Fruit fly (Drosophila melanogaster) whole organism: ENCODE measurements around the gene CG14082.
A peak's percentile ranks its signal among the peaks of the same experiment; 100 is the strongest.

Experiments
- CG8478 ChIP-seq: fragments of >200 bp; optimal IDR thresholded peaks from 2 replicates; lab custom pipeline; 2018; ENCODE audit warnings: inconsistent platforms
- Dll ChIP-seq: fragments of >200 bp; optimal IDR thresholded peaks from 2 replicates; lab custom pipeline; 2017
- EcR ChIP-seq, 2 experiments: fragments of >200 bp; optimal IDR thresholded peaks; 2 replicates each; lab custom pipeline; 2017; ENCODE audit warnings: missing biosample characterization in 2 of 2, missing genetic modification characterization in 2 of 2, missing genetic modification reagents in 2 of 2
- pan ChIP-seq: fragments of >200 bp; optimal IDR thresholded peaks from 2 replicates; lab custom pipeline; 2017
- psq ChIP-seq: fragments of >200 bp; optimal IDR thresholded peaks from 2 replicates; lab custom pipeline; 2017
- usp ChIP-seq: fragments of >200 bp; optimal IDR thresholded peaks from 2 replicates; lab custom pipeline; 2017; ENCODE audit warnings: missing biosample characterization, missing genetic modification characterization, mixed read lengths

The CG14082 gene

DNA sequence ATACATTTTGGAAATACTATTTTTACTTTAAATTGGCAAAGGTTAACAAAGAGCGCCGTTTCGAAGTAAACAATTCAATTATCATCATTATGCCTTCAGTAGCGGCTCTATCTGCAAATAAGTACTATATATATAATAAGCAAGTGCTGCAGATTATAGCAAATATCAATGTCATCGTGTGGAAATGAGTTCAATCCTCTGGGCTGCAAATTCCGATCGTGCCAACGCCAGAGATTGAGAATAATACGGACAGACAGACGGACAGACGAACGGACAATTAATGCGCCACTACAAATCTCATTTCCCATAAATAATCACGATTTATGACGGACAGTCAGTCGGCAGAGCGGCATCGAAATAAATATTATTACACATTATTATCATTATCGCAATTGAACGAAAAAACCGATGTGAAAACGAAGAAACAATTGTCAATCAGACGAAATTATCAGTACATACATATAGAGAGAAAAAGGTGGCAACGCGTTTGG lies 35.5 kb upstream of the CG14082 start:
- TF ChIP-seq psq (lab: Kevin White, UChicago): no peak
- TF ChIP-seq CG8478 (lab: Kevin White, UChicago): no peak
- no peak for TF ChIP-seq pan (lab: Kevin White, UChicago)
- no peak for TF ChIP-seq EcR (GFP tag; optimal IDR thresholded peaks at IDR 0.05; lab: Kevin White, UChicago)
- TF ChIP-seq usp (GFP tag; lab: Kevin White, UChicago): no peak
- TF ChIP-seq Dll (lab: Kevin White, UChicago): no peak

DNA sequence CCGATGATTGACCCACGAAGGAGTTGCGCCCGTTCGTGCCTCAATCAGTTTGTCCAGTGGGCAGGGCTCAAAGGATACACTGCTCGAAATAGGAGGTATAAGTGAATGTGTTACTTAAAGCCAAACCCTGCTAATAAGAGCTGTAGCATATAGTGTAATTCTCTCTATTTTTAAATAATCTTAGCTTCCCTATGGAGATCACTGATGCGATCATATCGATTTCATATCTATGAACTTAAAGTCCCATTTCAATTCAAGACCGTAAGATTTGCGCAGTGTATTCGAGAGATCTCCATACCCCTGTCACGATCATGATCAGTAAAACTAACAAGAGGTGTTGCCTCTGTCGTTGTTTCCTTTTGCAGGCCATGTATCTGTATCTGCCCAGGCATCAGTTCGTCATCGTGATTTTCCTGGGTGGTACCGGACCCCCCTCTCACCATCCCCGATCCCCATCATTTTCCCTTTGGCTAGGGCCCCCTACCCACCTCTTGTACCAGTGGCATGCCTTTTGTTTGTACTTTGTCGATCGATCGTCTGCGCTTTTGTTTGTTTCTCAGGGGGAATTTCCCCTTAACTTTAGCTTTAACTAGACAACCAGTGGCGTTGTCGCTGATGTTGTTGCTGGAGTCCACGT lies 34.4 kb upstream of the CG14082 start:
- TF ChIP-seq usp (GFP tag; lab: Kevin White, UChicago): no peak
- TF ChIP-seq EcR (GFP tag; optimal IDR thresholded peaks at IDR 0.05; lab: Kevin White, UChicago): peak in 1 of 2 experiments; percentile 58

DNA sequence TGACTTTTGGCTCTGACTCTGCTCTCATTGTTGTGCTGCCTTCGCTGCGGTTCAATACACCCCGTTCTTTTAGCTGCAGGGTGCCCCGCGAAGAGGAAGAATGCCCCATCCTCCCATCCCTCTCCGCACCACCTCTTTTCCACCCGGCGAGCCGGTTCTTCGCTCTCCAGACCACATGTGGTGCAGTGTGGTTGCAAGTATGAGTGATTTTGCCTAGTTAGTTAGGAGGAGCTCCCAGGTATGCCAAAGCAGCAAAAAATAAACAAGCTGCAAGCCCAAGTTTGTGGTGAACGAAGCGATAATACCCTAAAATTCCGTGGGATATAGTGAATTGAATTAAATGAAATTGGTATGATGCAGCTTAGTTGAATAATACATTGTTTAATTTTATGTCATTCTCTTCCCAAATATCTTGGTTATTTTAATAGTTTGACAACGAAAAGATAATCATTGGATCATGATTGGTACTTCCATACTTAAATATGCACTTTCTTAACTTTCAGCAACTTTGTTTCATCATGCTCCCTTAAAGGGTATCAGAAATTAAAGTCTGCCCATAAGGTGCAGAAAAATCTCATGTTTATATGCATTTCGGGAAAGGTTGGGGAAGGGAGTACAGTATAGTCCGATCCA lies 33.5 kb upstream of the CG14082 start:
- TF ChIP-seq CG8478 (lab: Kevin White, UChicago) (no peak), pan (lab: Kevin White, UChicago) (peak; percentile 88), psq (lab: Kevin White, UChicago) (no peak), EcR (GFP tag; optimal IDR thresholded peaks at IDR 0.05; lab: Kevin White, UChicago) (peak; percentile 71 to 95), usp (GFP tag; lab: Kevin White, UChicago) (no peak), Dll (lab: Kevin White, UChicago) (no peak)

DNA sequence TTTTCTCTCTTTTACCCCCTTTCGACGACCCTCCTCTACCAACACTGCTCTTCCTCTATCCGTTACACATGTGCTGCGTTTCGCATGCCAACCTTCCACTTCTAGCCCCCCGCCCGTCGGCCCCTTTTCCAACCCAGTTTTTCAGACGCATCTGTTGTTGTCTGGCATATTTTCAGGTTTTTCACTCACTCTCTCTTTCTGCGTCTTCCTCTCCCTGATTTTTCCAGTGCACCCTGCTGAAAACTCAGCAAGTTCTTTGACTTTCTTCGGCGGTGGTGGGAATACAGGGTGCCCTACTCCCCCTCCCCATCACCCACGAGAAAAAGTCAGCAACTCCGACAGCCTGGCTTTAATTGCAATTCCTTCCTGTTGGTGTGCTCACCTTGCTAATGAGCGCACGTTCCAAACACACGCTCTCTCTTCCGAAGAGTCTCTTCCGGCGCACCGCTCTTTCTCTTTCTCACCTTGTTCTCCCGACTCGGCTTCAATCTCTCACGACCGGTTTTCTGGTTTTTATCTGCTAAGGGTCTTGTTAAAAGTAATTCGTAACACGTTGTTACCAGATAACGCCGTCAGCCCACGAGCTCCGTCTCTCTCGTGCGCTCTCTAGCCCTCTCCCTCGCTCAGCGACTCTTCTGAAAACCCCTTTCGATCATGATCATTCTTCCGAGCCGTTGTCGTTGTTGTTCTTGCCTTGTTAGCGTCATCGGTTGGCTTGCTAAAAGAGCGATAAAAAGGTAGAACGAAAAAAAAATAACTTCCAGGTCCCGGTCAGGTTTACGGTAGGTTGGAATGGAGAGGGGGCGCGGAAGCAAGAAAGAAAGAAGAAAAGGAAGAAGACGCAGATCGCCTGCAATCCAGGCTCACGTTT lies 32.8 kb upstream of the CG14082 start:
- TF ChIP-seq usp (GFP tag; lab: Kevin White, UChicago) (no peak), psq (lab: Kevin White, UChicago) (no peak), Dll (lab: Kevin White, UChicago) (peak; percentile 91), CG8478 (lab: Kevin White, UChicago) (no peak), EcR (GFP tag; optimal IDR thresholded peaks at IDR 0.05; lab: Kevin White, UChicago) (peak; percentile 13 to 76), pan (lab: Kevin White, UChicago) (no peak)

DNA sequence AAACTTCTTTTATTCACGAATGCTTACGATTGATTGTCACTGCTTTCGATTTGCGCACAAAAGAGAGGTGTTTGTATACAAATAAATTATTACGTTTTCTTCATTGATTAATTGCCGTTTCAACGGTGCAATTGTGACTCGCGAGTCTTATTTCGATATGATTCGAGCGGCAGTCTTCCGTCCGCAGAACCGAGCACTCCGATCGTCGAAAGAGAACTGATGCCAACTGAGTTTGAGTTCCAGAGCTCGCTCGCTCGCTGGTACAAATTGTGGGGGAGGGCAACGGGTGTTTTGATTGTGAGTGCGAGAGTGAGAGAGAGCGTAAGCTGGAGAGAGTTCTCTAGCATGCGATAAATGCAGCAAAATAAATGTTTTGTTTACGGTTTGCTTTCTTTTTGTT lies 31.7 kb upstream of the CG14082 start:
- TF ChIP-seq Dll (lab: Kevin White, UChicago): peak; percentile 94
- TF ChIP-seq pan (lab: Kevin White, UChicago): no peak

DNA sequence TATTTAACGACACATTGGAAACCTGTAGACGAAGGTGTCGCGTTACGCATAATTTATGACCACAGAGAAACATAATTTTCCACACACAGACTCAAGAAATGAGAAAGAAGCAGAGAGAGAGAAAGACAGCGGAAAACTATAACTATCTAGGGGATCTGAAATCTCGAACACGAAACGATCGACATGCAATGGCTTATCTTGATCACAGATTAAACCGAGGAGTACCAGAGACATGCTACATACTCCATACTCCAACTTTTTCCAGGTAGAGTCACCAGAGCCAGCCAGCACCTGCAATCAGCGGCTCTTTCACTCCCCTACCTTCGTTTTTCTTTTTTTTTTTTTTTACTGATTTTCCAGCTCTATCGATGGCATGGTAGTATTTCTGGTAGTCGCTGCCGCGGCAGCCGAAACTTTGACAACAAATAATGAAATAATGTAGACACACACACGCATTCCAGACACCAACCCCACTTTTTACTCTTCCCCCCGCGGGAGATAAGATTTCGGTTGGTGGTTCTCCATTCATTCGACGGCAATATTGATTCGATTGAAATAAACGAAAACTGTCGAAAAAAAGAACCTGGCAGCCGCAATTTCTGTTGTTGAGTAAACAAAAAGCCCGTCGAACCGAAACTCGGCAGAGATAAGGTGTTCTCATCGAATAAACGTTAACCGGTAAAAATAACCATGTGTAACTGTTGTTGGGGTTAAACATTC lies 30.1 kb upstream of the CG14082 start:
- TF ChIP-seq Dll (lab: Kevin White, UChicago) (no peak), pan (lab: Kevin White, UChicago) (no peak), psq (lab: Kevin White, UChicago) (no peak), CG8478 (lab: Kevin White, UChicago) (no peak), EcR (GFP tag; optimal IDR thresholded peaks at IDR 0.05; lab: Kevin White, UChicago) (no peak), usp (GFP tag; lab: Kevin White, UChicago) (no peak)

DNA sequence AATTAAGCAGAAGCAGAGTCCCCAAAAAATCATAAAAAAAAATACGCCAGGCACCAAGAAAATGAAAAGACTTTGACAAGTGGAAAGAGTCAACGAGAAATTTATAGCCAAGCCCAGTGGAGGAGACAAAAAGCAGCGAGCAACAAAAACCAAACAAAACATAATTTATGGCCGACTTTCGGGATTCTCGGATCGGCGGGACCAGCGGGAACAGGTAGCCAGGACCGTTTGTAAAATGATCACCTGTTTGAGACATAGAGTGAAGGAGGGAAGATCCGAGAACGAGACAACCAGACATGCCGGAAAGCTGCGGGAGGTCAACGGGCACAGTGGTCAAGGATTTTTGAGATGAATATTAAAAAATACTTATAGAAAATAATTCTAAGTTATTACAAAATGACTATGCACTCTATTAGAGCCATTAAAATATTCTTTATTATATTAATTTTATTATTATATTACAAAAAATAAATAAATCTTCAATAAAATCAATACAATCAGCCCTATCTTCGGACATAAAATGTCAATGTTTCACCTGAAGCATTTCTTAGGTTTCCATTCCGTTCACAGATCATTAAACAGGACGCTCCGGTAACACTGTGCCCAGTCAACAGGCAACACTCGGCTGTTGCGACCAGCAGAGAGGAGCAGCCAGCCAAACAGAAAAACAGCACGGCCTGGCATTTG lies 29.0 kb upstream of the CG14082 start:
- no peak for TF ChIP-seq CG8478 (lab: Kevin White, UChicago)
- no peak for TF ChIP-seq EcR (GFP tag; optimal IDR thresholded peaks at IDR 0.05; lab: Kevin White, UChicago)
- no peak for TF ChIP-seq psq (lab: Kevin White, UChicago)

DNA sequence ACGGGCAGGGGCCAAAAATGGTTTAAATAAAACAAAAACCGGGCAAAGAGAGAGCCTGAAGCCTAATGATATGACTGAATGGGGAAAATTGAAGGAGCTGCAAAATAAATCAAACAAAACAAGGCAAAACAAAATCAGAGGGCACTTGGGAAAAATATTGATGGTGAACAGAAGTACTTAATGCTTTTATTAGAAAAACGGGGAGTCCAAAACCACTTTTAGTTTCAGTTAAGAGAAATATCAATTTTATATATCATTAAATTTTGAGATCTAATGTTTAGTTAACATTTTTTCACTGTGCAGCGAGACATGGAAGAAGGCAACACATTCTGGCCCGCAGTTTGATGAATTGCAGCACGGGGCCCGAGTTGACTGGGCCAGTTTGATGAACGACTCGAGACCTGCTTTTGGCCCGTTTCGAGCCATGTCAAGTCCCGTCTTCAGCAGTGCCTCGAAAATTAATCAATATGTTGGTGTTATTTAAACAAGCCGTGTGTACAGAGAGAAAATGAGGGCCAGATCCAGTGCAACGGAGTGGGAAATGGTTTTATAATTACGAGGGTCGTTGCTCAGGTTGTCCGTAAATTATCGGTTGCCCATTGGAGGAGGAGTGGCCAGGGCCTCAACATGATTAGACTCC lies 27.6 kb upstream of the CG14082 start:
- peak; percentile 34 for TF ChIP-seq Dll (lab: Kevin White, UChicago)
- no peak for TF ChIP-seq psq (lab: Kevin White, UChicago)

DNA sequence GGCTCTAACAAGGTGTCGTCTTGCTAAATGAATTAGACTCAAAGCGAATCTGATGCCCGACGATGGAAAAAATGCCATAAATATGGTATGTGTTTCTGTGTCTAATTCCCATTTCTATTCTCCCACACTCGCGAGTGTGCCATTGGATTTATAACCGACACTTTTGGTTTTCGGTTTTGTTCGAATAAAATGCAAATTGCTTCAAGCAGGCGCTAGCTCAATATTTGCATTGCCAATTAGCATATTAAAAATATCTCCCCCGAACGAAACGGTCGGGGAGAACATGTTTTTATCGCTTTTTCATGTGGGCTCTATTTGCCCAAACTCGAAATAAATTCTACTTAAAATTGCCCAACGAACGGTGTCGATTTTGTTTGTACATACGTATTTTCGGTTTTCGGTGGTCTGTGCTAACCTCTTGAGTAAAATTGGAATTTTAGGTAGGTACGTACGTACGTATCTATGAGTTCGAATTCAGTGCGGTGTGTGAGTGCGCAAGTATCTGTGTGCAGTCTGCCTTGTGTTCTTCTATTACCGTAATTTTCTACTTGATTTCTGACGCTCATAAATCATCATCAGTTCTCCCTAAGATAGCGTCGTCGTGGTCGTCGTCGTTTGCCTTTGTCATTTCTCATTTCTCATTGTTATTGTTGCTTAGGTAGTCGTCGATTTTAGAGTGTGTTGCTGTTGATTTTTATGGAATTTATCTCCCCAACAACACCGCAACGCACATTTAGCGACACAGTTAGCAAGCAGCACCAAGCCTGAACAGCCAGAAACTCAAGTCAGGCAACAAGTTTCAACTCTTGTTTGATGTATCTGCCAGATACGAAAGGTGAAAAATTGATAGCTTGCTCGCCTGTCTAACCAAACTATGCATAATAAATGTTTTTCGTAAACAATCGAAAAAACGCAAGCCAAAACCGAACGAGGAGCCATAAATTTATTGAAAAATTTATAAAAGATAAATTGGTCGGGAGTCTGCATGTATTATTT lies 26.3 kb upstream of the CG14082 start:
- TF ChIP-seq EcR (GFP tag; optimal IDR thresholded peaks at IDR 0.05; lab: Kevin White, UChicago) (no peak), pan (lab: Kevin White, UChicago) (no peak), CG8478 (lab: Kevin White, UChicago) (no peak), usp (GFP tag; lab: Kevin White, UChicago) (no peak), Dll (lab: Kevin White, UChicago) (no peak), psq (lab: Kevin White, UChicago) (no peak)
